Fruit fly (Drosophila melanogaster) whole organism, embryonic: ENCODE results near the gene CG43116.

Experiments used
- Asciz ChIP-seq: fragments of 200-800 bp; sonication (Bioruptor generic); optimal IDR thresholded peaks from 2 replicates; lab custom pipeline; 2017; ENCODE audit warnings: missing biosample characterization, mild to moderate bottlenecking, missing genetic modification characterization, missing genetic modification reagents
- CG12659 ChIP-seq: fragments of 200-800 bp; sonication (Bioruptor generic); optimal IDR thresholded peaks from 3 replicates; lab custom pipeline; 2017; ENCODE audit warnings: mild to moderate bottlenecking, missing biosample characterization, missing genetic modification reagents, missing genetic modification characterization
- CG12769 ChIP-seq: fragments of 200-800 bp; sonication (Bioruptor generic); optimal IDR thresholded peaks from 2 replicates; lab custom pipeline; 2019; ENCODE audit warnings: missing biosample characterization, mild to moderate bottlenecking, missing genetic modification characterization, moderate library complexity
- CG14441 ChIP-seq: fragments of 200-800 bp; sonication (Bioruptor generic); IDR thresholded peaks from 2 replicates; pipeline ENCODE4 v1.3.6; 2022; ENCODE audit warnings: missing biosample characterization, missing genetic modification characterization
- CG14667 ChIP-seq: fragments of 200-800 bp; sonication (Bioruptor generic); IDR thresholded peaks from 2 replicates; pipeline ENCODE4 v1.3.6; 2022; ENCODE audit warnings: missing biosample characterization, missing genetic modification characterization
- CG14860 ChIP-seq: fragments of 200-800 bp; sonication (Bioruptor generic); IDR thresholded peaks from 3 replicates; pipeline ENCODE4 v1.3.6; 2022; ENCODE audit warnings: missing biosample characterization, missing genetic modification characterization; ENCODE audit not compliant: partially characterized antibody
- CG17612 ChIP-seq: fragments of 200-800 bp; sonication (Bioruptor generic); IDR thresholded peaks from 2 replicates; pipeline ENCODE4 v1.3.6; 2022; ENCODE audit warnings: missing biosample characterization, missing genetic modification characterization
- CG2199 ChIP-seq: fragments of 200-800 bp; sonication (Bioruptor generic); IDR thresholded peaks from 3 replicates; pipeline ENCODE4 v1.3.6; 2022; ENCODE audit warnings: missing biosample characterization, missing genetic modification characterization
- CG30431 ChIP-seq: fragments of 200-800 bp; sonication (Bioruptor generic); optimal IDR thresholded peaks from 2 replicates; lab custom pipeline; 2017; ENCODE audit warnings: missing biosample characterization, missing genetic modification characterization
- CG31224 ChIP-seq: fragments of 200-800 bp; sonication (Bioruptor generic); IDR thresholded peaks from 2 replicates; pipeline ENCODE4 v1.3.6; 2022; ENCODE audit warnings: missing biosample characterization, missing genetic modification characterization
- CG42726 ChIP-seq: fragments of 200-800 bp; sonication (Bioruptor generic); IDR thresholded peaks from 2 replicates; pipeline ENCODE4 v1.3.6; 2022; ENCODE audit warnings: missing biosample characterization, missing genetic modification characterization; ENCODE audit not compliant: partially characterized antibody
- CG43689 ChIP-seq: fragments of 200-800 bp; sonication (Bioruptor generic); IDR thresholded peaks from 2 replicates; pipeline ENCODE4 v1.3.6; 2022; ENCODE audit warnings: missing biosample characterization, missing genetic modification characterization
- CG5953 ChIP-seq: fragments of 200-800 bp; sonication (Bioruptor generic); IDR thresholded peaks from 2 replicates; pipeline ENCODE4 v1.3.6; 2022; ENCODE audit warnings: missing biosample characterization, missing genetic modification characterization
- CG9437 ChIP-seq: fragments of 200-800 bp; sonication (Bioruptor generic); optimal IDR thresholded peaks from 2 replicates; lab custom pipeline; 2018; ENCODE audit warnings: missing biosample characterization, mild to moderate bottlenecking, missing genetic modification characterization
- CG9817 ChIP-seq: fragments of 200-800 bp; sonication (Bioruptor generic); optimal IDR thresholded peaks from 2 replicates; lab custom pipeline; 2018; ENCODE audit warnings: missing biosample characterization, mild to moderate bottlenecking, missing genetic modification characterization, moderate library complexity
- CTCF ChIP-seq: fragments of 200-800 bp; sonication (Bioruptor generic); optimal IDR thresholded peaks from 2 replicates; lab custom pipeline; 2017; ENCODE audit warnings: missing biosample characterization, mild to moderate bottlenecking, missing genetic modification characterization, moderate library complexity
- E2f1 ChIP-seq: fragments of 200-800 bp; sonication (Bioruptor generic); IDR thresholded peaks from 2 replicates; pipeline ENCODE4 v1.3.6; 2022; ENCODE audit warnings: missing biosample characterization, missing genetic modification characterization
- HmgD ChIP-seq: fragments of 200-800 bp; sonication (Bioruptor generic); optimal IDR thresholded peaks from 3 replicates; lab custom pipeline; 2016; ENCODE audit warnings: missing biosample characterization, missing genetic modification characterization
- Hr78 ChIP-seq, 2 experiments: fragments of 200-800 bp in 1 of 2; fragments of >200 bp in 1 of 2; sonication (Bioruptor generic) in 1 of 2; optimal IDR thresholded peaks; 2 replicates each; lab custom pipeline; 2017 to 2019; ENCODE audit warnings: missing biosample characterization in 2 of 2, missing genetic modification characterization in 2 of 2, mild to moderate bottlenecking in 1 of 2, moderate library complexity in 1 of 2
- Hsf ChIP-seq: fragments of 200-800 bp; sonication (Bioruptor generic); optimal IDR thresholded peaks from 3 replicates; lab custom pipeline; 2016; ENCODE audit warnings: missing biosample characterization, missing genetic modification characterization
- MBD-R2 ChIP-seq: fragments of 200-800 bp; sonication (Bioruptor generic); IDR thresholded peaks from 2 replicates; pipeline ENCODE4 v1.3.6; 2022; ENCODE audit warnings: missing biosample characterization, missing genetic modification characterization
- Max ChIP-seq: fragments of 200-800 bp; sonication (Bioruptor generic); optimal IDR thresholded peaks from 2 replicates; lab custom pipeline; 2016; ENCODE audit warnings: missing biosample characterization, mild to moderate bottlenecking, missing genetic modification characterization
- NC2α ChIP-seq: fragments of 200-800 bp; sonication (Bioruptor generic); optimal IDR thresholded peaks from 2 replicates; lab custom pipeline; 2016; ENCODE audit warnings: missing biosample characterization, missing genetic modification characterization
- NFAT ChIP-seq: fragments of 200-800 bp; sonication (Bioruptor generic); IDR thresholded peaks from 2 replicates; pipeline ENCODE4 v1.3.6; 2022; ENCODE audit warnings: missing biosample characterization, missing genetic modification characterization
- NK7.1 ChIP-seq: fragments of 200-800 bp; sonication (Bioruptor generic); optimal IDR thresholded peaks from 3 replicates; lab custom pipeline; 2016; ENCODE audit warnings: missing biosample characterization, missing genetic modification characterization
- Rfx ChIP-seq: fragments of 200-800 bp; sonication (Bioruptor generic); IDR thresholded peaks from 2 replicates; pipeline ENCODE4 v1.3.6; 2022; ENCODE audit warnings: missing biosample characterization, missing genetic modification characterization
- Trl ChIP-seq, 3 experiments: fragments of >200 bp in 2 of 3; fragments of 200-800 bp in 1 of 3; sonication (Bioruptor generic) in 1 of 3; optimal IDR thresholded peaks; 2 replicates in 1 of 3; 3 replicates in 2 of 3; lab custom pipeline; 2016 to 2017; ENCODE audit warnings: missing biosample characterization in 1 of 3, missing genetic modification characterization in 1 of 3
- amos ChIP-seq: fragments of 200-800 bp; sonication (Bioruptor generic); IDR thresholded peaks from 2 replicates; pipeline ENCODE4 v1.3.6; 2022; ENCODE audit warnings: missing biosample characterization, missing genetic modification characterization; ENCODE audit not compliant: partially characterized antibody
- ato ChIP-seq: fragments of 200-800 bp; sonication (Bioruptor generic); IDR thresholded peaks from 2 replicates; pipeline ENCODE4 v1.3.6; 2022; ENCODE audit warnings: missing biosample characterization, missing genetic modification characterization; ENCODE audit not compliant: partially characterized antibody
- bigmax ChIP-seq: fragments of 200-800 bp; sonication (Bioruptor generic); optimal IDR thresholded peaks from 2 replicates; lab custom pipeline; 2018; ENCODE audit warnings: missing biosample characterization, mild to moderate bottlenecking, missing genetic modification characterization
- chinmo ChIP-seq: fragments of 200-800 bp; sonication (Bioruptor generic); IDR thresholded peaks from 4 replicates; pipeline ENCODE4 v1.3.6; 2022; ENCODE audit warnings: missing biosample characterization, missing genetic modification characterization; ENCODE audit not compliant: partially characterized antibody
- chm ChIP-seq: fragments of 200-800 bp; sonication (Bioruptor generic); IDR thresholded peaks from 2 replicates; pipeline ENCODE4 v1.3.6; 2022; ENCODE audit warnings: missing biosample characterization, missing genetic modification characterization
- ci ChIP-seq: fragments of 200-800 bp; sonication (Bioruptor generic); IDR thresholded peaks from 3 replicates; pipeline ENCODE4 v1.3.6; 2022; ENCODE audit warnings: missing biosample characterization, missing genetic modification characterization
- corto ChIP-seq: fragments of 200-800 bp; sonication (Bioruptor generic); optimal IDR thresholded peaks from 2 replicates; lab custom pipeline; 2016; ENCODE audit warnings: missing biosample characterization, mild to moderate bottlenecking, missing genetic modification characterization, moderate library complexity
- crol ChIP-seq: fragments of 200-800 bp; sonication (Bioruptor generic); IDR thresholded peaks from 2 replicates; pipeline ENCODE4 v1.3.6; 2022; ENCODE audit warnings: missing biosample characterization, missing genetic modification characterization
- en ChIP-seq: fragments of 200-800 bp; sonication (Bioruptor generic); optimal IDR thresholded peaks from 2 replicates; lab custom pipeline; 2016; ENCODE audit warnings: missing biosample characterization, missing genetic modification characterization
- fru ChIP-seq: fragments of >200 bp; optimal IDR thresholded peaks from 2 replicates; lab custom pipeline; 2017
- hth ChIP-seq: fragments of >200 bp; optimal IDR thresholded peaks from 2 replicates; lab custom pipeline; 2017; ENCODE audit warnings: inconsistent platforms
- klu ChIP-seq: fragments of 200-800 bp; sonication (Bioruptor generic); IDR thresholded peaks from 2 replicates; pipeline ENCODE4 v1.3.6; 2022; ENCODE audit warnings: missing biosample characterization, missing genetic modification characterization
- mam ChIP-seq: fragments of 200-800 bp; sonication (Bioruptor generic); optimal IDR thresholded peaks from 3 replicates; lab custom pipeline; 2016; ENCODE audit warnings: missing biosample characterization, missing genetic modification characterization
- nerfin-2 ChIP-seq: fragments of 200-800 bp; sonication (Bioruptor generic); IDR thresholded peaks from 2 replicates; pipeline ENCODE4 v1.3.6; 2022; ENCODE audit warnings: missing biosample characterization, missing genetic modification characterization; ENCODE audit not compliant: partially characterized antibody
- otp ChIP-seq: fragments of 200-800 bp; sonication (Bioruptor generic); IDR thresholded peaks from 3 replicates; pipeline ENCODE4, ENCODE4 v1.3.6; 2022; ENCODE audit warnings: missing biosample characterization, missing genetic modification characterization
- peb ChIP-seq: fragments of 200-800 bp; sonication (Bioruptor generic); IDR thresholded peaks from 2 replicates; pipeline ENCODE4 v1.3.6; 2022; ENCODE audit warnings: missing biosample characterization, missing genetic modification characterization
- schlank ChIP-seq: fragments of 200-800 bp; sonication (Bioruptor generic); optimal IDR thresholded peaks from 2 replicates; lab custom pipeline; 2018; ENCODE audit warnings: missing biosample characterization, mild to moderate bottlenecking, missing genetic modification characterization
- sisA ChIP-seq: fragments of 200-800 bp; sonication (Bioruptor generic); IDR thresholded peaks from 2 replicates; pipeline ENCODE4 v1.3.6; 2022; ENCODE audit warnings: missing biosample characterization, missing genetic modification characterization
- so ChIP-seq: fragments of 200-800 bp; sonication (Bioruptor generic); IDR thresholded peaks from 3 replicates; pipeline ENCODE4 v1.3.6; 2022; ENCODE audit warnings: missing biosample characterization, missing genetic modification characterization
- stc ChIP-seq: fragments of 200-800 bp; sonication (Bioruptor generic); IDR thresholded peaks from 2 replicates; pipeline ENCODE4 v1.3.6; 2022; ENCODE audit warnings: missing biosample characterization, missing genetic modification characterization
- wdn ChIP-seq: fragments of 200-800 bp; sonication (Bioruptor generic); IDR thresholded peaks from 2 replicates; pipeline ENCODE4 v1.3.6; 2022; ENCODE audit warnings: missing biosample characterization, missing genetic modification characterization
- wek ChIP-seq: fragments of 200-800 bp; sonication (Bioruptor generic); optimal IDR thresholded peaks from 3 replicates; lab custom pipeline; 2018; ENCODE audit warnings: missing biosample characterization, mild to moderate bottlenecking, missing genetic modification characterization, moderate library complexity
- z ChIP-seq: fragments of 200-800 bp; sonication (Bioruptor generic); IDR thresholded peaks from 3 replicates; pipeline ENCODE4 v1.3.6; 2022; ENCODE audit warnings: missing biosample characterization, missing genetic modification characterization
- zf30C ChIP-seq: fragments of 200-800 bp; sonication (Bioruptor generic); optimal IDR thresholded peaks from 3 replicates; lab custom pipeline; 2018; ENCODE audit warnings: missing biosample characterization, mild to moderate bottlenecking, missing genetic modification characterization

Gene CG43116

dm6 chr3R:26017771-26018731 is 21.3 kb upstream of the CG43116 start (continued):
- TF ChIP-seq CG12659: peak; percentile 69
- no peak for TF ChIP-seq fru
- no peak for TF ChIP-seq CG9817 (tag; lab: Kevin White, UChicago)
- TF ChIP-seq stc (GFP tag; lab: Robert Waterston, UW): peak; percentile 76
- no peak for TF ChIP-seq ato (GFP tag; lab: Robert Waterston, UW)
- TF ChIP-seq nerfin-2 (GFP tag; lab: Robert Waterston, UW): no peak
- peak; percentile 52 for TF ChIP-seq CG14441 (GFP tag; lab: Robert Waterston, UW)
- TF ChIP-seq corto: peak; percentile 66
- no peak for TF ChIP-seq wdn (GFP tag; lab: Robert Waterston, UW)
- TF ChIP-seq CG9437 (GFP tag; lab: Kevin White, UChicago): peak; percentile 78
- no peak for TF ChIP-seq Rfx
- no peak for TF ChIP-seq schlank (tag; lab: Kevin White, UChicago)
- TF ChIP-seq Max (GFP tag; lab: Kevin White, UChicago): peak; percentile 41
- no peak for TF ChIP-seq hth
- TF ChIP-seq Hr78 (GFP tag; optimal IDR thresholded peaks at IDR 0.05; lab: Kevin White, UChicago): peak in 1 of 2 experiments; percentile 69
- TF ChIP-seq so (GFP tag; lab: Robert Waterston, UW): peak; percentile 71; the same call in 2 of the 3 replicates
- no peak for TF ChIP-seq bigmax
- peak; percentile 46; the same call in 1 of the 2 replicates for TF ChIP-seq chm (GFP tag; lab: Robert Waterston, UW)
- peak; percentile 81 for TF ChIP-seq Asciz (GFP tag; lab: Kevin White, UChicago)
- TF ChIP-seq Hsf: no peak
- TF ChIP-seq CG14667: peak; percentile 59
- no peak for TF ChIP-seq CG5953 (GFP tag; lab: Robert Waterston, UW)
- no peak for TF ChIP-seq zf30C
- TF ChIP-seq NK7.1: no peak
- no peak for TF ChIP-seq CG43689
- peak; percentile 83 for TF ChIP-seq CG30431 (GFP tag; lab: Kevin White, UChicago)
- TF ChIP-seq ci: peak; percentile 52; the same call in 1 of the 3 replicates
- TF ChIP-seq chinmo (GFP tag; lab: Robert Waterston, UW): no peak
- no peak for TF ChIP-seq wek (GFP tag; lab: Kevin White, UChicago)
- TF ChIP-seq Trl (optimal IDR thresholded peaks at IDR 0.05; lab: Kevin White, UChicago): no peak
- peak; percentile 13 for TF ChIP-seq Trl (GFP tag; optimal IDR thresholded peaks at IDR 0.05; lab: Kevin White, UChicago)
- TF ChIP-seq mam: no peak
- no peak for TF ChIP-seq HmgD (GFP tag; lab: Kevin White, UChicago)

- TF ChIP-seq sisA (GFP tag; lab: Robert Waterston, UW) (no peak), CG42726 (GFP tag; lab: Robert Waterston, UW) (0 out of 2 replicates have a peak, but pooled peaks have one; percentile 40), CG2199 (peak; percentile 43; the same call in 1 of the 3 replicates), CG17612 (GFP tag; lab: Robert Waterston, UW) (no peak), CG31224 (GFP tag; lab: Robert Waterston, UW) (no peak), amos (GFP tag; lab: Robert Waterston, UW) (no peak), E2f1 (no peak), CG12769 (tag; lab: Kevin White, UChicago) (peak; percentile 58), CG14860 (no peak), klu (no peak), NFAT (0 out of 2 replicates have a peak, but pooled peaks have one; percentile 29), MBD-R2 (GFP tag; lab: Robert Waterston, UW) (no peak), peb (GFP tag; lab: Robert Waterston, UW) (no peak), crol (GFP tag; lab: Robert Waterston, UW) (peak; percentile 68), z (GFP tag; lab: Robert Waterston, UW) (peak; percentile 82; the same call in 2 of the 3 replicates), NC2α (GFP tag; lab: Kevin White, UChicago) (peak; percentile 22), otp (GFP tag; lab: Robert Waterston, UW) (0 out of 3 replicates have a peak, but pooled peaks have one; percentile 13), en (GFP tag; lab: Kevin White, UChicago) (no peak), CTCF (GFP tag; lab: Kevin White, UChicago) (no peak)
Measured at dm6 chr3R:26017294-26017770, 20.5 kb upstream of the CG43116 start.
